Worm (Caenorhabditis elegans): Measurements from ENCODE around the gene tbc-6.

ce11 chrII:6842009-6842408 lies 5.9 kb upstream of the tbc-6 start:
- TF ChIP-seq flt-1 (GFP tag; IDR thresholded peaks at IDR 0.05), result no peak
- TF ChIP-seq cog-1 (tag; optimal IDR thresholded peaks at IDR 0.05), result no peak
- no peak for TF ChIP-seq ztf-29 (GFP tag; IDR thresholded peaks at IDR 0.05)
- no peak for TF ChIP-seq med-1 (GFP tag; optimal IDR thresholded peaks at IDR 0.05; ENCODE audit: insufficient read depth)

Measured in whole organism, midembryonic.